Worm (Caenorhabditis elegans): Measurements from ENCODE around the gene wrt-5.

The wrt-5 gene

ce11 chrIV:4083094-4083493 is 31.7 kb upstream of the wrt-5 start:
- TF ChIP-seq hnd-1 (tag; optimal IDR thresholded peaks at IDR 0.05) (no peak), scrt-1 (GFP tag; IDR thresholded peaks at IDR 0.05) (no peak), flt-1 (GFP tag; IDR thresholded peaks at IDR 0.05) (no peak), tbx-37 (GFP tag; conservative IDR thresholded peaks at IDR 0.05) (no peak), ceh-36 (tag; optimal IDR thresholded peaks at IDR 0.05) (no peak), B0310.2 (tag; optimal IDR thresholded peaks at IDR 0.05) (no peak), hmg-4 (GFP tag; optimal IDR thresholded peaks at IDR 0.05) (no peak), aly-1 (tag; optimal IDR thresholded peaks at IDR 0.05) (no peak), ets-7 (tag; optimal IDR thresholded peaks at IDR 0.05) (no peak), tra-4 (tag; optimal IDR thresholded peaks at IDR 0.05) (no peak), F13C5.2 (tag; optimal IDR thresholded peaks at IDR 0.05) (no peak), tbx-11 (GFP tag; IDR thresholded peaks at IDR 0.05) (no peak), ceh-13 (GFP tag; optimal IDR thresholded peaks at IDR 0.05) (no peak), ama-1 (optimal IDR thresholded peaks at IDR 0.05) (no peak), hmbx-1 (tag; optimal IDR thresholded peaks at IDR 0.05) (no peak)

DNA sequence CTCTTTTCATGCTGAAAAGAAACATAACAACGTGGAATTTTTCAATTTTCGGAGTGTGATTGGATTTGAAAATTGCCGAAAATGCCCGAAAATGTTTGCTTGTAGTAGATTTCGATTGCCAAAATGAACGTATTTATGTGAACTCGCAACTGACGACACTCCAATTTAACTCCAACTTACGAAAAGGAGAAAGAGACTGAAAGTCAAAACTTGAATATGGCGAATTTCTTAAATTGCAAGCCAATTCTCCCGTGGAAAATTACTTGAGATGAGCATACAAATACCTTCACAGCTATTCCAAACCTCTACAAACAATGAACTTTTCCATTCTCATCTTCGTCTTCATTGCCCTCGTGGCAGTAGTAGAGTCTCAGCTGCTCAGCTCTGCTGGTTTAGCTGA is 31.2 kb upstream of the wrt-5 start:
- TF ChIP-seq flt-1 (GFP tag; IDR thresholded peaks at IDR 0.05), result no peak
- no peak for TF ChIP-seq ceh-36 (tag; optimal IDR thresholded peaks at IDR 0.05)
- no peak for TF ChIP-seq sea-1 (GFP tag; conservative IDR thresholded peaks at IDR 0.05)
- no peak for TF ChIP-seq hmbx-1 (tag; optimal IDR thresholded peaks at IDR 0.05)
- no peak for TF ChIP-seq tbx-37 (GFP tag; conservative IDR thresholded peaks at IDR 0.05)
- TF ChIP-seq tra-4 (tag; optimal IDR thresholded peaks at IDR 0.05), result no peak
- TF ChIP-seq ceh-13 (GFP tag; optimal IDR thresholded peaks at IDR 0.05), result no peak
- TF ChIP-seq tbx-11 (GFP tag; IDR thresholded peaks at IDR 0.05), result no peak
- TF ChIP-seq pes-1 (GFP tag; IDR thresholded peaks at IDR 0.05), result no peak
- TF ChIP-seq ets-7 (tag; optimal IDR thresholded peaks at IDR 0.05), result no peak
- no peak for TF ChIP-seq hmg-4 (GFP tag; optimal IDR thresholded peaks at IDR 0.05)
- no peak for TF ChIP-seq aly-1 (tag; optimal IDR thresholded peaks at IDR 0.05)
- no peak for TF ChIP-seq F13C5.2 (tag; optimal IDR thresholded peaks at IDR 0.05)
- no peak for TF ChIP-seq ama-1 (optimal IDR thresholded peaks at IDR 0.05)
- TF ChIP-seq B0310.2 (tag; optimal IDR thresholded peaks at IDR 0.05), result no peak
- TF ChIP-seq hnd-1 (tag; optimal IDR thresholded peaks at IDR 0.05), result no peak
- no peak for TF ChIP-seq scrt-1 (GFP tag; IDR thresholded peaks at IDR 0.05)

DNA sequence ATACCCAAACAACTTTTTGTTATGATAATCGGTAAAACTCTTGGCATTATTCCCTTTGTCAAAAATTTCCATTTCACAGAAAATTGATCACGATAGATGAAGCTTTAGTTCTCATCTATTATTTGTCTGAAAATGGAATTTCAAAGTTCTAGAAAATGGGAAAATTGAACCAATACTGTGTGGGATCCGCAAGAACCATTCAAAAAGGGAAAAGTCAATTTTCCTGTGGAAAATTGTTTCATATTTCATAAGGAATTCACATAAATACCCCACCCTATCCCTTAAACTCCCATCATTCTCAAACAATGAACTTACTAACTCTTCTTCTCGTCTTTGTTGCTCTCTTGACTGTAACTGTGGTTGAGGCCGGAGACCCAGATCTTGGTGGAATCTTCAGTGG is 29.4 kb upstream of the wrt-5 start, which contains the start of the genes C35B1.9 and C35B1.3:
Gene C35B1.9 (minus strand): TSS at position 101 of the 400 bp plus-strand sequence.
Gene C35B1.3 (plus strand): TSS at position 306 of the 400 bp plus-strand sequence.
- TF ChIP-seq B0310.2 (tag; optimal IDR thresholded peaks at IDR 0.05), result no peak
- no peak for TF ChIP-seq sea-1 (GFP tag; conservative IDR thresholded peaks at IDR 0.05)
- TF ChIP-seq scrt-1 (GFP tag; IDR thresholded peaks at IDR 0.05), result no peak
- TF ChIP-seq hnd-1 (tag; optimal IDR thresholded peaks at IDR 0.05), result no peak
- TF ChIP-seq tbx-11 (GFP tag; IDR thresholded peaks at IDR 0.05), result no peak
- no peak for TF ChIP-seq aly-1 (tag; optimal IDR thresholded peaks at IDR 0.05)
- TF ChIP-seq tbx-37 (GFP tag; conservative IDR thresholded peaks at IDR 0.05), result no peak
- TF ChIP-seq F13C5.2 (tag; optimal IDR thresholded peaks at IDR 0.05), result no peak
- TF ChIP-seq ets-7 (tag; optimal IDR thresholded peaks at IDR 0.05), result no peak
- TF ChIP-seq ceh-36 (tag; optimal IDR thresholded peaks at IDR 0.05), result no peak
- no peak for TF ChIP-seq pes-1 (GFP tag; IDR thresholded peaks at IDR 0.05)
- no peak for TF ChIP-seq tra-4 (tag; optimal IDR thresholded peaks at IDR 0.05)
- no peak for TF ChIP-seq ceh-13 (GFP tag; optimal IDR thresholded peaks at IDR 0.05)
- no peak for TF ChIP-seq ama-1 (optimal IDR thresholded peaks at IDR 0.05)
- no peak for TF ChIP-seq hmbx-1 (tag; optimal IDR thresholded peaks at IDR 0.05)
- TF ChIP-seq hmg-4 (GFP tag; optimal IDR thresholded peaks at IDR 0.05), result no peak
- no peak for TF ChIP-seq flt-1 (GFP tag; IDR thresholded peaks at IDR 0.05)

- TF ChIP-seq hmg-4 (GFP tag; optimal IDR thresholded peaks at IDR 0.05) (no peak), ceh-13 (GFP tag; optimal IDR thresholded peaks at IDR 0.05) (no peak), tra-4 (tag; optimal IDR thresholded peaks at IDR 0.05) (no peak), pes-1 (GFP tag; IDR thresholded peaks at IDR 0.05) (no peak), scrt-1 (GFP tag; IDR thresholded peaks at IDR 0.05) (no peak), F13C5.2 (tag; optimal IDR thresholded peaks at IDR 0.05) (no peak), flt-1 (GFP tag; IDR thresholded peaks at IDR 0.05) (no peak), sea-1 (GFP tag; conservative IDR thresholded peaks at IDR 0.05) (no peak), hmbx-1 (tag; optimal IDR thresholded peaks at IDR 0.05) (no peak), ceh-36 (tag; optimal IDR thresholded peaks at IDR 0.05) (no peak), tbx-11 (GFP tag; IDR thresholded peaks at IDR 0.05) (no peak), ets-7 (tag; optimal IDR thresholded peaks at IDR 0.05) (no peak), ama-1 (optimal IDR thresholded peaks at IDR 0.05) (no peak)
Observed at ce11 chrIV:4079514-4079913, 28.1 kb upstream of the wrt-5 start, which contains the start of gene C35B1.4. Gene C35B1.4, plus strand, starts transcription at chrIV:4079814.

- TF ChIP-seq aly-1 (tag; optimal IDR thresholded peaks at IDR 0.05), result no peak
- no peak for TF ChIP-seq tbx-11 (GFP tag; IDR thresholded peaks at IDR 0.05)
- no peak for TF ChIP-seq tra-4 (tag; optimal IDR thresholded peaks at IDR 0.05)
- TF ChIP-seq hmg-4 (GFP tag; optimal IDR thresholded peaks at IDR 0.05), result no peak
- TF ChIP-seq F13C5.2 (tag; optimal IDR thresholded peaks at IDR 0.05), result no peak
- no peak for TF ChIP-seq hnd-1 (tag; optimal IDR thresholded peaks at IDR 0.05)
- no peak for TF ChIP-seq pes-1 (GFP tag; IDR thresholded peaks at IDR 0.05)
Observed at ce11 chrIV:4078901-4079300, 27.5 kb upstream of the wrt-5 start, which contains the start of gene C35B1.8. Gene C35B1.8, minus strand, starts transcription at chrIV:4079001.

- no peak for TF ChIP-seq B0310.2 (tag; optimal IDR thresholded peaks at IDR 0.05)
- TF ChIP-seq hmbx-1 (tag; optimal IDR thresholded peaks at IDR 0.05), result no peak
- TF ChIP-seq hmg-4 (GFP tag; optimal IDR thresholded peaks at IDR 0.05), result no peak
- no peak for TF ChIP-seq scrt-1 (GFP tag; IDR thresholded peaks at IDR 0.05)
Observed at ce11 chrIV:4076690-4077295, 25.4 kb upstream of the wrt-5 start.

- TF ChIP-seq scrt-1 (GFP tag; IDR thresholded peaks at IDR 0.05) (no peak), hnd-1 (tag; optimal IDR thresholded peaks at IDR 0.05) (no peak), hmbx-1 (tag; optimal IDR thresholded peaks at IDR 0.05) (no peak), hmg-4 (GFP tag; optimal IDR thresholded peaks at IDR 0.05) (no peak), ama-1 (optimal IDR thresholded peaks at IDR 0.05) (no peak), tra-4 (tag; optimal IDR thresholded peaks at IDR 0.05) (no peak), pes-1 (GFP tag; IDR thresholded peaks at IDR 0.05) (no peak), ceh-36 (tag; optimal IDR thresholded peaks at IDR 0.05) (no peak)
Observed at ce11 chrIV:4074610-4075009, 23.2 kb upstream of the wrt-5 start, which contains the start of gene W03D2.9. Gene W03D2.9, minus strand, starts transcription at chrIV:4074710.
